Fruit fly (Drosophila melanogaster) whole organism, prepupa: Measurements from ENCODE around the gene goe.

Experiments
- Blimp-1 ChIP-seq: fragments of 200-800 bp; sonication (Bioruptor generic); optimal IDR thresholded peaks from 3 replicates; lab custom pipeline; 2017; ENCODE audit warnings: missing biosample characterization, missing genetic modification characterization, mild to moderate bottlenecking, moderate library complexity, missing genetic modification reagents
- CG10631 ChIP-seq: fragments of 200-800 bp; sonication (Bioruptor generic); optimal IDR thresholded peaks from 2 replicates; lab custom pipeline; 2016; ENCODE audit warnings: missing biosample characterization, missing genetic modification characterization
- CG10669 ChIP-seq: fragments of 200-800 bp; sonication (Bioruptor generic); optimal IDR thresholded peaks from 3 replicates; lab custom pipeline; 2018; ENCODE audit warnings: missing biosample characterization, mild to moderate bottlenecking, missing genetic modification characterization, moderate library complexity
- CG11294 ChIP-seq: fragments of 200-800 bp; sonication (Bioruptor generic); IDR thresholded peaks from 2 replicates; pipeline ENCODE4 v1.3.6; 2022; ENCODE audit warnings: missing biosample characterization, missing genetic modification characterization
- CG11902 ChIP-seq: fragments of 200-800 bp; sonication (Bioruptor generic); optimal IDR thresholded peaks from 3 replicates; lab custom pipeline; 2016; ENCODE audit warnings: missing biosample characterization, missing genetic modification characterization
- CG1621 ChIP-seq: fragments of 200-800 bp; sonication (Bioruptor generic); optimal IDR thresholded peaks from 3 replicates; lab custom pipeline; 2018; ENCODE audit warnings: missing biosample characterization, mild to moderate bottlenecking, missing genetic modification characterization
- CG16779 ChIP-seq: fragments of 200-800 bp; sonication (Bioruptor generic); optimal IDR thresholded peaks from 3 replicates; lab custom pipeline; 2017; ENCODE audit warnings: missing biosample characterization, mild to moderate bottlenecking, missing genetic modification characterization
- CG3032 ChIP-seq: fragments of 200-800 bp; optimal IDR thresholded peaks from 2 replicates; lab custom pipeline; 2019; ENCODE audit warnings: missing biosample characterization, mild to moderate bottlenecking, missing genetic modification characterization, moderate library complexity
- CG31627 ChIP-seq: fragments of 200-800 bp; sonication (Bioruptor generic); optimal IDR thresholded peaks from 3 replicates; lab custom pipeline; 2016; ENCODE audit warnings: missing biosample characterization, missing genetic modification characterization
- CG34406 ChIP-seq: fragments of 200-800 bp; sonication (Bioruptor generic); optimal IDR thresholded peaks from 3 replicates; lab custom pipeline; 2016; ENCODE audit warnings: missing biosample characterization, missing genetic modification characterization
- CG4318 ChIP-seq: fragments of 200-800 bp; sonication (Bioruptor generic); optimal IDR thresholded peaks from 3 replicates; lab custom pipeline; 2017; ENCODE audit warnings: missing biosample characterization, mild to moderate bottlenecking, missing genetic modification characterization
- CG6163 ChIP-seq: fragments of 200-800 bp; sonication (Bioruptor generic); IDR thresholded peaks from 3 replicates; pipeline ENCODE4 v1.3.6; 2022; ENCODE audit warnings: missing biosample characterization, missing genetic modification characterization
- CG6276 ChIP-seq: fragments of 200-800 bp; sonication (Bioruptor generic); optimal IDR thresholded peaks from 2 replicates; lab custom pipeline; 2017; ENCODE audit warnings: missing biosample characterization, mild to moderate bottlenecking, missing genetic modification characterization
- CG6792 ChIP-seq: fragments of 200-800 bp; sonication (Bioruptor generic); optimal IDR thresholded peaks from 3 replicates; lab custom pipeline; 2016; ENCODE audit warnings: missing biosample characterization, missing genetic modification characterization
- CG6808 ChIP-seq: fragments of 200-800 bp; sonication (Bioruptor generic); optimal IDR thresholded peaks from 3 replicates; lab custom pipeline; 2017; ENCODE audit warnings: missing biosample characterization, missing genetic modification characterization, mild to moderate bottlenecking, moderate library complexity, missing genetic modification reagents
- CG7368 ChIP-seq: fragments of 200-800 bp; sonication (Bioruptor generic); optimal IDR thresholded peaks from 3 replicates; lab custom pipeline; 2016; ENCODE audit warnings: missing biosample characterization, missing genetic modification characterization
- CG8119 ChIP-seq: fragments of 200-800 bp; sonication (Bioruptor generic); IDR thresholded peaks from 3 replicates; pipeline ENCODE4 v1.3.6; 2022; ENCODE audit warnings: missing biosample characterization, missing genetic modification characterization
- CG8319 ChIP-seq: fragments of 200-800 bp; sonication (Bioruptor generic); optimal IDR thresholded peaks from 3 replicates; lab custom pipeline; 2016; ENCODE audit warnings: missing biosample characterization, missing genetic modification characterization
- CG8632 ChIP-seq: fragments of 200-800 bp; sonication (Bioruptor generic); optimal IDR thresholded peaks from 3 replicates; lab custom pipeline; 2016; ENCODE audit warnings: missing biosample characterization, missing genetic modification characterization
- CG9139 ChIP-seq: fragments of 200-800 bp; sonication (Bioruptor generic); optimal IDR thresholded peaks from 3 replicates; lab custom pipeline; 2017; ENCODE audit warnings: missing biosample characterization, mild to moderate bottlenecking, missing genetic modification characterization
- Eip75B ChIP-seq: fragments of 200-800 bp; sonication (Bioruptor generic); optimal IDR thresholded peaks from 3 replicates; lab custom pipeline; 2016; ENCODE audit warnings: missing biosample characterization, missing genetic modification characterization
- Eip78C ChIP-seq: fragments of 200-800 bp; sonication (Bioruptor generic); peaks from one replicate; lab custom pipeline; 2016; ENCODE audit warnings: missing biosample characterization, missing genetic modification characterization
- Eip93F ChIP-seq: fragments of 200-800 bp; sonication (Bioruptor generic); optimal IDR thresholded peaks from 2 replicates; lab custom pipeline; 2016; ENCODE audit warnings: missing biosample characterization, mild to moderate bottlenecking, missing genetic modification characterization
- Ets21C ChIP-seq: fragments of 200-800 bp; sonication (Bioruptor generic); optimal IDR thresholded peaks from 3 replicates; lab custom pipeline; 2016; ENCODE audit warnings: missing biosample characterization, missing genetic modification characterization
- Ets96B ChIP-seq: fragments of 200-800 bp; optimal IDR thresholded peaks from 2 replicates; lab custom pipeline; 2019; ENCODE audit warnings: missing biosample characterization, mild to moderate bottlenecking, missing genetic modification characterization, moderate library complexity
- Gug ChIP-seq: fragments of 200-800 bp; sonication (Bioruptor generic); IDR thresholded peaks from 2 replicates; pipeline ENCODE4 v1.3.6; 2022; ENCODE audit warnings: missing biosample characterization, missing genetic modification characterization
- Hr38 ChIP-seq: sonication (Bioruptor generic); optimal IDR thresholded peaks from 2 replicates; lab custom pipeline; 2016; ENCODE audit warnings: missing biosample characterization, missing genetic modification characterization
- Hr39 ChIP-seq: fragments of 200-800 bp; sonication (Bioruptor generic); optimal IDR thresholded peaks from 2 replicates; lab custom pipeline; 2016; ENCODE audit warnings: missing biosample characterization, missing genetic modification characterization
- Lpt ChIP-seq: fragments of 200-800 bp; sonication (Bioruptor generic); optimal IDR thresholded peaks from 3 replicates; lab custom pipeline; 2016; ENCODE audit warnings: missing biosample characterization, missing genetic modification characterization
- OdsH ChIP-seq: fragments of 200-800 bp; sonication (Bioruptor generic); optimal IDR thresholded peaks from 3 replicates; lab custom pipeline; 2016; ENCODE audit warnings: missing biosample characterization, missing genetic modification characterization
- Smox ChIP-seq: fragments of 200-800 bp; sonication (Bioruptor generic); optimal IDR thresholded peaks from 3 replicates; lab custom pipeline; 2016; ENCODE audit warnings: missing biosample characterization, missing genetic modification characterization
- Sox102F ChIP-seq: fragments of 200-800 bp; sonication (Bioruptor generic); optimal IDR thresholded peaks from 2 replicates; lab custom pipeline; 2016; ENCODE audit warnings: missing biosample characterization, mild to moderate bottlenecking, missing genetic modification characterization
- Sox14 ChIP-seq: fragments of 200-800 bp; sonication (Bioruptor generic); optimal IDR thresholded peaks from 3 replicates; lab custom pipeline; 2016; ENCODE audit warnings: missing biosample characterization, missing genetic modification characterization
- Sox15 ChIP-seq: fragments of 200-800 bp; sonication (Bioruptor generic); optimal IDR thresholded peaks from 3 replicates; lab custom pipeline; 2016; ENCODE audit warnings: missing biosample characterization, missing genetic modification characterization
- acj6 ChIP-seq: fragments of 200-800 bp; sonication (Bioruptor generic); optimal IDR thresholded peaks from 3 replicates; lab custom pipeline; 2016; ENCODE audit warnings: missing biosample characterization, missing genetic modification characterization
- cyc ChIP-seq: fragments of 200-800 bp; sonication (Bioruptor generic); optimal IDR thresholded peaks from 3 replicates; lab custom pipeline; 2016; ENCODE audit warnings: missing biosample characterization, missing genetic modification characterization
- dac ChIP-seq: fragments of 200-800 bp; sonication (Bioruptor generic); optimal IDR thresholded peaks from 2 replicates; lab custom pipeline; 2017; ENCODE audit warnings: missing biosample characterization, mild to moderate bottlenecking, missing genetic modification characterization
- dsx ChIP-seq: fragments of 200-800 bp; optimal IDR thresholded peaks from 3 replicates; lab custom pipeline; 2019; ENCODE audit warnings: missing biosample characterization, mild to moderate bottlenecking, missing genetic modification characterization, moderate library complexity; ENCODE audit not compliant: poor library complexity, severe bottlenecking
- eg ChIP-seq: fragments of 200-800 bp; sonication (Bioruptor generic); IDR thresholded peaks from 3 replicates; pipeline ENCODE4 v1.3.6; 2022; ENCODE audit warnings: missing biosample characterization, missing genetic modification characterization
- esn ChIP-seq: fragments of 200-800 bp; sonication (Bioruptor generic); optimal IDR thresholded peaks from 2 replicates; lab custom pipeline; 2016; ENCODE audit warnings: missing biosample characterization, mild to moderate bottlenecking, missing genetic modification characterization, moderate library complexity
- fd59A ChIP-seq: fragments of 200-800 bp; sonication (Bioruptor generic); optimal IDR thresholded peaks from 2 replicates; lab custom pipeline; 2017; ENCODE audit warnings: missing biosample characterization, mild to moderate bottlenecking, missing genetic modification characterization, missing genetic modification reagents
- fd85E ChIP-seq: fragments of 200-800 bp; sonication (Bioruptor generic); optimal IDR thresholded peaks from 3 replicates; lab custom pipeline; 2016; ENCODE audit warnings: missing biosample characterization, missing genetic modification characterization
- fkh ChIP-seq: fragments of 200-800 bp; sonication (Bioruptor generic); optimal IDR thresholded peaks from 3 replicates; lab custom pipeline; 2017; ENCODE audit warnings: missing biosample characterization, mild to moderate bottlenecking, missing genetic modification characterization, moderate library complexity
- lz ChIP-seq: fragments of 200-800 bp; sonication (Bioruptor generic); optimal IDR thresholded peaks from 3 replicates; lab custom pipeline; 2016; ENCODE audit warnings: missing biosample characterization, missing genetic modification characterization
- net ChIP-seq: fragments of 200-800 bp; sonication (Bioruptor generic); optimal IDR thresholded peaks from 3 replicates; lab custom pipeline; 2016; ENCODE audit warnings: missing biosample characterization, missing genetic modification characterization
- pdm3 ChIP-seq: fragments of 200-800 bp; sonication (Bioruptor generic); optimal IDR thresholded peaks from 3 replicates; lab custom pipeline; 2016; ENCODE audit warnings: missing biosample characterization, missing genetic modification characterization
- salr ChIP-seq, 2 experiments: fragments of 200-800 bp; sonication (Bioruptor generic); optimal IDR thresholded peaks; 3 replicates each; lab custom pipeline; 2016 to 2018; ENCODE audit warnings: missing biosample characterization in 2 of 2, missing genetic modification characterization in 2 of 2, mild to moderate bottlenecking in 1 of 2
- spab ChIP-seq: fragments of 200-800 bp; sonication (Bioruptor generic); optimal IDR thresholded peaks from 2 replicates; lab custom pipeline; 2017; ENCODE audit warnings: missing biosample characterization, mild to moderate bottlenecking, missing genetic modification characterization, missing genetic modification reagents
- ss ChIP-seq, 2 experiments: fragments of 200-800 bp; sonication (Bioruptor generic); optimal IDR thresholded peaks; 2 replicates in 1 of 2; 3 replicates in 1 of 2; lab custom pipeline; 2017 to 2018; ENCODE audit warnings: mild to moderate bottlenecking in 2 of 2, missing biosample characterization in 2 of 2, missing genetic modification characterization in 2 of 2, moderate library complexity in 1 of 2
- topi ChIP-seq: fragments of 200-800 bp; sonication (Bioruptor generic); optimal IDR thresholded peaks from 3 replicates; lab custom pipeline; 2016; ENCODE audit warnings: missing biosample characterization, missing genetic modification characterization
- vri ChIP-seq: fragments of 200-800 bp; sonication (Bioruptor generic); optimal IDR thresholded peaks from 3 replicates; lab custom pipeline; 2016; ENCODE audit warnings: missing biosample characterization, mild to moderate bottlenecking, missing genetic modification characterization

The goe gene

DNA sequence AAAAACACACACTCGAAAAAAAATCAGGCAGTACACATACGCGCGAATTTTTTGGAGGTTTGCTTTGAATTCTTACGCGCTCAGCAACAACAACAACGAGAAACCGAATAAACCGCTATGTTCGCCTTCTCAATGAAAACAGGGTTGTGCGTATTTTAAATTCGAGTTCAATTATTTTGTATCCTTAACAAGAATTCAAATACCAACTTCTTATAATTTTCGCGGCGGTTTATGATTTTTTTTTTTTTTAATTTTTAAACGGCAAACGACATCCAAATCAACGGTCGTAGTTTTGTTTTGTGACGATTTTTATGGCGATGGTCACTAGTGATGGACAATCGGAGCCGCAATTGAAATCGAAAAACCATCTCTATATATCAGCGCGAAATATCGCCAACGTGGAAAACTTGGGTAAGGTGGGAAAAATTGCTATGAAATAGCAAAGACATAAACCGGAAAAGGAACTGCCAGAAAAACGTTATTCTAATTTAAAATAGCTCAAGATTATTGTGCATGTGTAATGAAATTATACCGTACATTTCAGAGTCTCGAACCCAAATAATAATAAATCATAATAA, at the start of gene goe:
TSS of gene goe (minus strand) at position 332 of the 578 bp plus-strand sequence.
- TF ChIP-seq CG7368 (GFP tag; lab: Kevin White, UChicago) (peak; percentile 35), ss (GFP tag; optimal IDR thresholded peaks at IDR 0.05; lab: Kevin White, UChicago) (peak in 1 of 2 experiments; percentile 35), CG8632 (GFP tag; lab: Kevin White, UChicago) (peak; percentile 39), CG6163 (GFP tag; lab: Robert Waterston, UW) (peak; percentile 78), CG16779 (no peak), Gug (GFP tag; lab: Robert Waterston, UW) (peak; percentile 27; the same call in 1 of the 2 replicates), vri (GFP tag; lab: Kevin White, UChicago) (peak; percentile 63), fd85E (GFP tag; lab: Kevin White, UChicago) (no peak), Ets96B (tag; lab: Kevin White, UChicago) (no peak), dac (GFP tag; lab: Kevin White, UChicago) (peak; percentile 27), eg (GFP tag; lab: Robert Waterston, UW) (peak; percentile 58; the same call in 2 of the 3 replicates), Eip78C (GFP tag; lab: Kevin White, UChicago) (peak; percentile 83), OdsH (GFP tag; lab: Kevin White, UChicago) (peak; percentile 60), Hr38 (GFP tag; lab: Kevin White, UChicago) (no peak), CG8119 (no peak), dsx (GFP tag; lab: Kevin White, UChicago) (no peak), CG3032 (peak; percentile 37), Hr39 (GFP tag; lab: Kevin White, UChicago) (peak; percentile 81), Sox15 (peak; percentile 39), cyc (GFP tag; lab: Kevin White, UChicago) (peak; percentile 62), CG10669 (GFP tag; lab: Kevin White, UChicago) (no peak), acj6 (peak; percentile 56), CG8319 (GFP tag; lab: Kevin White, UChicago) (peak; percentile 17), CG11902 (GFP tag; lab: Kevin White, UChicago) (peak; percentile 27), Sox102F (GFP tag; lab: Kevin White, UChicago) (peak; percentile 32), pdm3 (GFP tag; lab: Kevin White, UChicago) (peak; percentile 67), CG10631 (GFP tag; lab: Kevin White, UChicago) (peak; percentile 55), CG31627 (GFP tag; lab: Kevin White, UChicago) (peak; percentile 80), CG11294 (GFP tag; lab: Robert Waterston, UW) (0 out of 2 replicates have a peak, but pooled peaks have one; percentile 21), fkh (GFP tag; lab: Kevin White, UChicago) (no peak), lz (GFP tag; lab: Kevin White, UChicago) (peak; percentile 81), Smox (GFP tag; lab: Kevin White, UChicago) (peak; percentile 60), CG4318 (no peak), Eip75B (GFP tag; lab: Kevin White, UChicago) (peak; percentile 60), CG9139 (GFP tag; lab: Kevin White, UChicago) (no peak), CG6276 (GFP tag; lab: Kevin White, UChicago) (no peak), Ets21C (peak; percentile 67), Eip93F (GFP tag; lab: Kevin White, UChicago) (no peak), CG1621 (tag; lab: Kevin White, UChicago) (no peak), topi (peak; percentile 49), Blimp-1 (no peak), spab (GFP tag; lab: Kevin White, UChicago) (no peak), CG34406 (GFP tag; lab: Kevin White, UChicago) (peak; percentile 19), CG6792 (GFP tag; lab: Kevin White, UChicago) (peak; percentile 65), fd59A (GFP tag; lab: Kevin White, UChicago) (no peak), esn (GFP tag; lab: Kevin White, UChicago) (peak; percentile 75), net (GFP tag; lab: Kevin White, UChicago) (peak; percentile 1), Sox14 (GFP tag; lab: Kevin White, UChicago) (peak; percentile 68), salr (GFP tag; optimal IDR thresholded peaks at IDR 0.05; lab: Kevin White, UChicago) (peak in 1 of 2 experiments; percentile 8), CG6808 (GFP tag; lab: Kevin White, UChicago) (no peak), Lpt (GFP tag; lab: Kevin White, UChicago) (peak; percentile 5)
